Worm (Caenorhabditis elegans) whole organism, late embryonic: Measurements from ENCODE around the gene nuaf-1.
A peak's percentile ranks its signal among the peaks of the same experiment; 100 is the strongest.

ENCODE experiments used
- C08G9.2 ChIP-seq: sonication (generic microtip); optimal IDR thresholded peaks from 2 replicates; lab custom pipeline; 2016; ENCODE audit warnings: mild to moderate bottlenecking, missing genetic modification characterization, moderate library complexity, missing compliant biosample characterization
- F13H6.1 ChIP-seq: sonication (generic microtip); optimal IDR thresholded peaks from 2 replicates; lab custom pipeline; 2016; ENCODE audit warnings: missing genetic modification characterization, missing compliant biosample characterization
- K09A11.1 ChIP-seq: sonication (generic microtip); optimal IDR thresholded peaks from 2 replicates; lab custom pipeline; 2017; ENCODE audit warnings: antibody characterized with exemption, mild to moderate bottlenecking, missing genetic modification characterization, missing compliant biosample characterization; ENCODE audit not compliant: insufficient read depth
- T23F11.4 ChIP-seq: fragments of 200-800 bp; sonication (Bioruptor generic); optimal IDR thresholded peaks from 2 replicates; lab custom pipeline; 2018; ENCODE audit warnings: mild to moderate bottlenecking, missing genetic modification characterization, missing compliant biosample characterization
- ceh-18 ChIP-seq: sonication (generic microtip); optimal IDR thresholded peaks from 2 replicates; lab custom pipeline; 2016; ENCODE audit warnings: missing genetic modification characterization, missing compliant biosample characterization
- ceh-22 ChIP-seq: sonication (generic microtip); optimal IDR thresholded peaks from 2 replicates; lab custom pipeline; 2017; ENCODE audit warnings: missing biosample characterization, missing genetic modification characterization
- ceh-30 ChIP-seq: fragments of 150-350 bp; optimal IDR thresholded peaks from 2 replicates; lab custom pipeline; 2014; ENCODE audit warnings: missing biosample characterization, missing genetic modification characterization
- ceh-31 ChIP-seq: sonication (generic microtip); optimal IDR thresholded peaks from 2 replicates; lab custom pipeline; 2016; ENCODE audit warnings: missing genetic modification characterization, missing compliant biosample characterization
- ceh-45 ChIP-seq: fragments of 200-800 bp; sonication (Bioruptor generic); IDR thresholded peaks from 2 replicates; pipeline ENCODE4 v1.3.6; 2022; ENCODE audit warnings: missing genetic modification reagents, missing genetic modification characterization, missing compliant biosample characterization
- ceh-48 ChIP-seq: sonication (generic microtip); optimal IDR thresholded peaks from 2 replicates; lab custom pipeline; 2016; ENCODE audit warnings: missing genetic modification characterization, inconsistent platforms, missing compliant biosample characterization
- ceh-6 ChIP-seq: fragments of 200-800 bp; sonication (Bioruptor generic); optimal IDR thresholded peaks from 2 replicates; lab custom pipeline; 2018; ENCODE audit warnings: mild to moderate bottlenecking, missing genetic modification characterization, missing compliant biosample characterization
- ceh-9 ChIP-seq: sonication (generic microtip); optimal IDR thresholded peaks from 2 replicates; lab custom pipeline; 2016; ENCODE audit warnings: mild to moderate bottlenecking, missing genetic modification characterization, inconsistent platforms, missing compliant biosample characterization
- che-1 ChIP-seq: sonication (generic microtip); optimal IDR thresholded peaks from 2 replicates; lab custom pipeline; 2016; ENCODE audit warnings: mild to moderate bottlenecking, missing genetic modification characterization, missing compliant biosample characterization
- elt-2 ChIP-seq: sonication (generic microtip); optimal IDR thresholded peaks from 2 replicates; lab custom pipeline; 2016; ENCODE audit warnings: missing genetic modification reagents, missing genetic modification characterization, missing compliant biosample characterization
- elt-4 ChIP-seq: sonication (generic microtip); optimal IDR thresholded peaks from 2 replicates; lab custom pipeline; 2016; ENCODE audit warnings: missing genetic modification characterization, missing compliant biosample characterization
- fkh-6 ChIP-seq: sonication (generic microtip); optimal IDR thresholded peaks from 2 replicates; lab custom pipeline; 2016; ENCODE audit warnings: missing genetic modification characterization, missing compliant biosample characterization
- gmeb-2 ChIP-seq: sonication (generic microtip); optimal IDR thresholded peaks from 2 replicates; lab custom pipeline; 2016; ENCODE audit warnings: missing genetic modification characterization, inconsistent platforms, missing compliant biosample characterization
- hlh-13 ChIP-seq: fragments of 200-800 bp; sonication (Bioruptor generic); optimal IDR thresholded peaks from 2 replicates; lab custom pipeline; 2018; ENCODE audit warnings: mild to moderate bottlenecking, missing genetic modification characterization, missing compliant biosample characterization
- hlh-15 ChIP-seq: sonication (generic microtip); optimal IDR thresholded peaks from 2 replicates; lab custom pipeline; 2016; ENCODE audit warnings: missing genetic modification characterization, missing compliant biosample characterization
- hlh-30 ChIP-seq: sonication (generic microtip); optimal IDR thresholded peaks from 2 replicates; lab custom pipeline; 2017; ENCODE audit warnings: antibody characterized with exemption, missing genetic modification characterization, missing compliant biosample characterization; ENCODE audit not compliant: insufficient read depth
- hlh-8 ChIP-seq: sonication (generic microtip); optimal IDR thresholded peaks from 2 replicates; lab custom pipeline; 2016; ENCODE audit warnings: missing genotype, missing genetic modification characterization, missing compliant biosample characterization
- madf-2 ChIP-seq: sonication (generic microtip); optimal IDR thresholded peaks from 2 replicates; lab custom pipeline; 2017; ENCODE audit warnings: missing genetic modification characterization, missing compliant biosample characterization
- mec-3 ChIP-seq: sonication (generic microtip); optimal IDR thresholded peaks from 2 replicates; lab custom pipeline; 2016; ENCODE audit warnings: borderline replicate concordance, missing genetic modification characterization, missing compliant biosample characterization
- nfya-1 ChIP-seq: sonication (generic microtip); optimal IDR thresholded peaks from 2 replicates; lab custom pipeline; 2017; ENCODE audit warnings: missing genetic modification characterization, mild to moderate bottlenecking, missing compliant biosample characterization, antibody characterized with exemption, moderate library complexity
- pag-3 ChIP-seq: sonication (generic microtip); optimal IDR thresholded peaks from 2 replicates; lab custom pipeline; 2016; ENCODE audit warnings: missing compliant biosample characterization, missing genetic modification characterization, borderline replicate concordance
- pha-2 ChIP-seq: sonication (generic microtip); optimal IDR thresholded peaks from 2 replicates; lab custom pipeline; 2017; ENCODE audit warnings: mild to moderate bottlenecking, missing genetic modification characterization, missing compliant biosample characterization
- pqm-1 ChIP-seq: sonication (generic microtip); optimal IDR thresholded peaks from 2 replicates; lab custom pipeline; 2016; ENCODE audit warnings: missing genetic modification characterization, missing compliant biosample characterization
- pros-1 ChIP-seq: fragments of 150-350 bp; optimal IDR thresholded peaks from 2 replicates; lab custom pipeline; 2014; ENCODE audit warnings: missing biosample characterization, missing genetic modification reagents, missing genetic modification characterization
- ref-2 ChIP-seq: sonication (generic microtip); optimal IDR thresholded peaks from 2 replicates; lab custom pipeline; 2016; ENCODE audit warnings: missing genetic modification characterization, missing compliant biosample characterization
- rnt-1 ChIP-seq: sonication (generic microtip); optimal IDR thresholded peaks from 2 replicates; lab custom pipeline; 2016; ENCODE audit warnings: missing genetic modification characterization, missing compliant biosample characterization
- sox-2 ChIP-seq: fragments of 200-800 bp; sonication (Bioruptor generic); IDR thresholded peaks from 2 replicates; pipeline ENCODE4 v1.3.6; 2022; ENCODE audit warnings: missing genetic modification reagents, missing genetic modification characterization, missing compliant biosample characterization
- tbx-2 ChIP-seq: sonication (generic microtip); optimal IDR thresholded peaks from 2 replicates; lab custom pipeline; 2016; ENCODE audit warnings: missing genetic modification characterization, missing compliant biosample characterization
- tbx-7 ChIP-seq: sonication (generic microtip); optimal IDR thresholded peaks from 2 replicates; lab custom pipeline; 2016; ENCODE audit warnings: missing genotype, missing genetic modification characterization, missing compliant biosample characterization
- ttx-3 ChIP-seq: sonication (generic microtip); optimal IDR thresholded peaks from 2 replicates; lab custom pipeline; 2016; ENCODE audit warnings: missing genetic modification reagents, missing genetic modification characterization, missing compliant biosample characterization
- unc-42 ChIP-seq: sonication (generic microtip); optimal IDR thresholded peaks from 2 replicates; lab custom pipeline; 2016; ENCODE audit warnings: missing genotype, missing genetic modification characterization, missing compliant biosample characterization
- unc-55 ChIP-seq: sonication (generic microtip); optimal IDR thresholded peaks from 2 replicates; lab custom pipeline; 2017; ENCODE audit warnings: missing biosample characterization, missing genetic modification reagents, missing genetic modification characterization

The nuaf-1 gene

ce11 chrV:13565197-13565596, 3.2 kb downstream of the nuaf-1 start:
- TF ChIP-seq ceh-31 (tag; lab: Kevin White, UChicago) (peak; percentile 49), unc-42 (tag; lab: Kevin White, UChicago) (peak; percentile 5), pha-2 (no peak), elt-2 (tag; lab: Kevin White, UChicago) (peak; percentile 64), ceh-48 (peak; percentile 26), nfya-1 (tag; lab: Kevin White, UChicago) (peak; percentile 67), ceh-9 (no peak), sox-2 (GFP tag; lab: Robert Waterston, UW) (peak; percentile 15; the same call in 1 of the 2 replicates), ceh-18 (tag; lab: Kevin White, UChicago) (peak; percentile 51), pag-3 (tag; lab: Kevin White, UChicago) (no peak), ceh-22 (tag; lab: Kevin White, UChicago) (peak; percentile 12), ref-2 (no peak), F13H6.1 (no peak), tbx-2 (tag; lab: Kevin White, UChicago) (peak; percentile 26), hlh-30 (peak; percentile 94), pros-1 (no peak), unc-55 (GFP tag; lab: Kevin White, UChicago) (peak; percentile 45), ttx-3 (tag; lab: Kevin White, UChicago) (no peak)

- no peak for TF ChIP-seq hlh-8 (tag; lab: Kevin White, UChicago)
- no peak for TF ChIP-seq C08G9.2
- no peak for TF ChIP-seq ceh-9
- no peak for TF ChIP-seq che-1 (tag; lab: Kevin White, UChicago)
- TF ChIP-seq ceh-30 = no peak
- no peak for TF ChIP-seq tbx-7 (tag; lab: Kevin White, UChicago)
- no peak for TF ChIP-seq mec-3 (tag; lab: Kevin White, UChicago)
- TF ChIP-seq hlh-30 = no peak
- no peak for TF ChIP-seq pqm-1 (tag; lab: Kevin White, UChicago)
- no peak for TF ChIP-seq madf-2 (tag; lab: Kevin White, UChicago)
- no peak for TF ChIP-seq K09A11.1 (tag; lab: Kevin White, UChicago)
- no peak for TF ChIP-seq ttx-3 (tag; lab: Kevin White, UChicago)
- TF ChIP-seq rnt-1 = no peak
- no peak for TF ChIP-seq gmeb-2 (tag; lab: Kevin White, UChicago)
- no peak for TF ChIP-seq ceh-6 (GFP tag; lab: Kevin White, UChicago)
These were observed 4.6 kb downstream of the nuaf-1 start, which contains the start of gene grl-17 for ce11 chrV:13563841-13564240. TSS of gene grl-17 (minus strand) at chrV:13563941.

ce11 chrV:13562748-13563147, 5.7 kb downstream of the nuaf-1 start:
- no peak for TF ChIP-seq ceh-18 (tag; lab: Kevin White, UChicago)
- TF ChIP-seq elt-4 (tag; lab: Kevin White, UChicago) = no peak
- no peak for TF ChIP-seq pha-2
- TF ChIP-seq ceh-45 (GFP tag; lab: Robert Waterston, UW) = no peak
- TF ChIP-seq T23F11.4 (GFP tag; lab: Kevin White, UChicago) = no peak
- TF ChIP-seq hlh-15 (tag; lab: Kevin White, UChicago) = no peak
- no peak for TF ChIP-seq pqm-1 (tag; lab: Kevin White, UChicago)
- no peak for TF ChIP-seq ttx-3 (tag; lab: Kevin White, UChicago)
- no peak for TF ChIP-seq hlh-13 (GFP tag; lab: Kevin White, UChicago)

- no peak for TF ChIP-seq fkh-6
These were observed 8.5 kb downstream of the nuaf-1 start, which contains the start of gene C56A3.8 for ce11 chrV:13559978-13560377. TSS of gene C56A3.8 (plus strand) at chrV:13560278.
